Fruit fly (Drosophila melanogaster) whole organism, embryonic: ENCODE measurements around the gene CG8173.
A peak's percentile ranks its signal among the peaks of the same experiment; 100 is the strongest.

Experiments used
- Adf1 ChIP-seq: fragments of 200-800 bp; sonication (Bioruptor generic); IDR thresholded peaks from 2 replicates; pipeline ENCODE4 v1.3.6; 2022; ENCODE audit warnings: missing biosample characterization, missing genetic modification characterization
- CG10267 ChIP-seq: fragments of 200-800 bp; sonication (Bioruptor generic); optimal IDR thresholded peaks from 2 replicates; lab custom pipeline; 2018; ENCODE audit warnings: missing biosample characterization, mild to moderate bottlenecking, missing genetic modification characterization, moderate library complexity
- CG10274 ChIP-seq: fragments of 200-800 bp; sonication (Bioruptor generic); optimal IDR thresholded peaks from 3 replicates; lab custom pipeline; 2017; ENCODE audit warnings: missing biosample characterization, mild to moderate bottlenecking, missing genetic modification characterization
- CG10321 ChIP-seq: fragments of 200-800 bp; sonication (Bioruptor generic); IDR thresholded peaks from 2 replicates; pipeline ENCODE4 v1.3.6; 2022; ENCODE audit warnings: missing biosample characterization, missing genetic modification characterization
- CG10431 ChIP-seq: fragments of 200-800 bp; sonication (Bioruptor generic); optimal IDR thresholded peaks from 3 replicates; lab custom pipeline; 2018; ENCODE audit warnings: missing biosample characterization, mild to moderate bottlenecking, missing genetic modification characterization
- CG11560 ChIP-seq: fragments of 200-800 bp; sonication (Bioruptor generic); IDR thresholded peaks from 3 replicates; pipeline ENCODE4 v1.3.6; 2022; ENCODE audit warnings: missing biosample characterization, missing genetic modification characterization
- CG11695 ChIP-seq: fragments of 200-800 bp; sonication (Bioruptor generic); IDR thresholded peaks from 3 replicates; pipeline ENCODE4 v1.3.6; 2022; ENCODE audit warnings: missing biosample characterization, missing genetic modification characterization
- CG12942 ChIP-seq: fragments of 200-800 bp; sonication (Bioruptor generic); optimal IDR thresholded peaks from 3 replicates; lab custom pipeline; 2016; ENCODE audit warnings: missing biosample characterization, missing genetic modification characterization
- CG13624 ChIP-seq: fragments of 200-800 bp; sonication (Bioruptor generic); optimal IDR thresholded peaks from 2 replicates; lab custom pipeline; 2016; ENCODE audit warnings: missing biosample characterization, missing genetic modification characterization
- CG14667 ChIP-seq: fragments of 200-800 bp; sonication (Bioruptor generic); IDR thresholded peaks from 2 replicates; pipeline ENCODE4 v1.3.6; 2022; ENCODE audit warnings: missing biosample characterization, missing genetic modification characterization
- CG15696 ChIP-seq: fragments of 200-800 bp; sonication (Bioruptor generic); optimal IDR thresholded peaks from 2 replicates; lab custom pipeline; 2019; ENCODE audit warnings: missing biosample characterization, mild to moderate bottlenecking, missing genetic modification characterization, moderate library complexity
- CG1602 ChIP-seq: fragments of 200-800 bp; sonication (Bioruptor generic); optimal IDR thresholded peaks from 3 replicates; lab custom pipeline; 2016; ENCODE audit warnings: missing biosample characterization, missing genetic modification characterization
- CG1603 ChIP-seq: fragments of 200-800 bp; sonication (Bioruptor generic); optimal IDR thresholded peaks from 2 replicates; lab custom pipeline; 2019; ENCODE audit warnings: missing biosample characterization, mild to moderate bottlenecking, missing genetic modification characterization, moderate library complexity
- CG17912 ChIP-seq: fragments of 200-800 bp; sonication (Bioruptor generic); optimal IDR thresholded peaks from 2 replicates; lab custom pipeline; 2018; ENCODE audit warnings: missing biosample characterization, mild to moderate bottlenecking, missing genetic modification characterization
- CG30020 ChIP-seq: fragments of 200-800 bp; optimal IDR thresholded peaks from 2 replicates; lab custom pipeline; 2019; ENCODE audit warnings: missing biosample characterization, mild to moderate bottlenecking, missing genetic modification characterization, moderate library complexity
- CG4282 ChIP-seq: fragments of 200-800 bp; sonication (Bioruptor generic); optimal IDR thresholded peaks from 2 replicates; lab custom pipeline; 2016; ENCODE audit warnings: missing biosample characterization, missing genetic modification characterization
- CG4404 ChIP-seq: fragments of 200-800 bp; sonication (Bioruptor generic); IDR thresholded peaks from 2 replicates; pipeline ENCODE4 v1.3.6; 2022; ENCODE audit warnings: missing biosample characterization, missing genetic modification characterization
- CG4707 ChIP-seq: fragments of 200-800 bp; sonication (Bioruptor generic); optimal IDR thresholded peaks from 2 replicates; lab custom pipeline; 2018; ENCODE audit warnings: missing biosample characterization, mild to moderate bottlenecking, missing genetic modification characterization, moderate library complexity
- CG6854 ChIP-seq: fragments of 200-800 bp; sonication (Bioruptor generic); optimal IDR thresholded peaks from 3 replicates; lab custom pipeline; 2017; ENCODE audit warnings: missing biosample characterization, mild to moderate bottlenecking, missing genetic modification characterization
- CG7271 ChIP-seq: fragments of 200-800 bp; sonication (Bioruptor generic); optimal IDR thresholded peaks from 2 replicates; lab custom pipeline; 2018; ENCODE audit warnings: missing biosample characterization, mild to moderate bottlenecking, missing genetic modification characterization, moderate library complexity
- CG8765 ChIP-seq: fragments of 200-800 bp; sonication (Bioruptor generic); IDR thresholded peaks from 2 replicates; pipeline ENCODE4 v1.3.6; 2022; ENCODE audit warnings: missing biosample characterization, missing genetic modification characterization
- CkIIα-i1 ChIP-seq: fragments of 200-800 bp; sonication (Bioruptor generic); IDR thresholded peaks from 2 replicates; pipeline ENCODE4 v1.3.6; 2022; ENCODE audit warnings: missing biosample characterization, missing genetic modification characterization
- D ChIP-seq, 2 experiments: fragments of 200-800 bp in 1 of 2; fragments of >200 bp in 1 of 2; sonication (Bioruptor generic) in 1 of 2; optimal IDR thresholded peaks; 2 replicates in 1 of 2; 3 replicates in 1 of 2; lab custom pipeline; 2017; ENCODE audit warnings: mild to moderate bottlenecking in 1 of 2, missing biosample characterization in 1 of 2, missing genetic modification characterization in 1 of 2, missing genetic modification reagents in 1 of 2
- Dad ChIP-seq: fragments of 200-800 bp; sonication (Bioruptor generic); optimal IDR thresholded peaks from 3 replicates; lab custom pipeline; 2016; ENCODE audit warnings: missing biosample characterization, missing genetic modification characterization
- HLH3B ChIP-seq: fragments of 200-800 bp; sonication (Bioruptor generic); IDR thresholded peaks from 2 replicates; pipeline ENCODE4 v1.3.6; 2022; ENCODE audit warnings: missing biosample characterization, missing genetic modification characterization
- Hey ChIP-seq: fragments of 200-800 bp; sonication (Bioruptor generic); optimal IDR thresholded peaks from 3 replicates; lab custom pipeline; 2018; ENCODE audit warnings: missing biosample characterization, mild to moderate bottlenecking, missing genetic modification characterization
- Lpt ChIP-seq: fragments of >200 bp; optimal IDR thresholded peaks from 2 replicates; lab custom pipeline; 2018; ENCODE audit warnings: missing biosample characterization, missing genetic modification characterization
- MTF-1 ChIP-seq: fragments of 200-800 bp; sonication (Bioruptor generic); optimal IDR thresholded peaks from 2 replicates; lab custom pipeline; 2018; ENCODE audit warnings: missing biosample characterization, mild to moderate bottlenecking, missing genetic modification characterization, borderline replicate concordance
- Mad ChIP-seq: fragments of 200-800 bp; sonication (Bioruptor generic); optimal IDR thresholded peaks from 2 replicates; lab custom pipeline; 2016; ENCODE audit warnings: missing biosample characterization, missing genetic modification characterization
- NFAT ChIP-seq: fragments of 200-800 bp; sonication (Bioruptor generic); IDR thresholded peaks from 2 replicates; pipeline ENCODE4 v1.3.6; 2022; ENCODE audit warnings: missing biosample characterization, missing genetic modification characterization
- Nf-YC ChIP-seq: fragments of 200-800 bp; optimal IDR thresholded peaks from 3 replicates; lab custom pipeline; 2019; ENCODE audit warnings: missing biosample characterization, mild to moderate bottlenecking, missing genetic modification characterization, moderate library complexity
- Oaz ChIP-seq: fragments of 200-800 bp; sonication (Bioruptor generic); IDR thresholded peaks from 2 replicates; pipeline ENCODE4 v1.3.6; 2022; ENCODE audit warnings: missing biosample characterization, missing genetic modification characterization
- Poxn ChIP-seq: fragments of 200-800 bp; sonication (Bioruptor generic); IDR thresholded peaks from 2 replicates; pipeline ENCODE4 v1.3.6; 2022; ENCODE audit warnings: missing biosample characterization, missing genetic modification characterization
- Ptx1 ChIP-seq: fragments of 200-800 bp; sonication (Bioruptor generic); IDR thresholded peaks from 2 replicates; pipeline ENCODE4 v1.3.6; 2022; ENCODE audit warnings: missing biosample characterization, missing genetic modification characterization
- ab ChIP-seq: fragments of 200-800 bp; sonication (Bioruptor generic); optimal IDR thresholded peaks from 2 replicates; lab custom pipeline; 2016; ENCODE audit warnings: missing biosample characterization, missing genetic modification characterization
- ara ChIP-seq: fragments of 200-800 bp; sonication (Bioruptor generic); IDR thresholded peaks from 2 replicates; pipeline ENCODE4 v1.3.6; 2022; ENCODE audit warnings: missing biosample characterization, missing genetic modification characterization
- ato ChIP-seq: fragments of 200-800 bp; sonication (Bioruptor generic); IDR thresholded peaks from 2 replicates; pipeline ENCODE4 v1.3.6; 2022; ENCODE audit warnings: missing biosample characterization, missing genetic modification characterization; ENCODE audit not compliant: partially characterized antibody
- cato ChIP-seq: fragments of 200-800 bp; sonication (Bioruptor generic); optimal IDR thresholded peaks from 2 replicates; lab custom pipeline; 2016; ENCODE audit warnings: missing biosample characterization, missing genetic modification characterization, borderline replicate concordance
- chm ChIP-seq: fragments of 200-800 bp; sonication (Bioruptor generic); IDR thresholded peaks from 2 replicates; pipeline ENCODE4 v1.3.6; 2022; ENCODE audit warnings: missing biosample characterization, missing genetic modification characterization
- ci ChIP-seq: fragments of 200-800 bp; sonication (Bioruptor generic); IDR thresholded peaks from 3 replicates; pipeline ENCODE4 v1.3.6; 2022; ENCODE audit warnings: missing biosample characterization, missing genetic modification characterization
- crc ChIP-seq: fragments of 200-800 bp; sonication (Bioruptor generic); optimal IDR thresholded peaks from 2 replicates; lab custom pipeline; 2016; ENCODE audit warnings: missing biosample characterization, missing genetic modification characterization
- gsb-n ChIP-seq: fragments of 200-800 bp; sonication (Bioruptor generic); optimal IDR thresholded peaks from 3 replicates; lab custom pipeline; 2018; ENCODE audit warnings: missing biosample characterization, mild to moderate bottlenecking, missing genetic modification characterization
- ind ChIP-seq: fragments of 200-800 bp; sonication (Bioruptor generic); optimal IDR thresholded peaks from 3 replicates; lab custom pipeline; 2016; ENCODE audit warnings: missing biosample characterization, missing genetic modification characterization
- klu ChIP-seq: fragments of 200-800 bp; sonication (Bioruptor generic); IDR thresholded peaks from 2 replicates; pipeline ENCODE4 v1.3.6; 2022; ENCODE audit warnings: missing biosample characterization, missing genetic modification characterization
- lbe ChIP-seq: fragments of 200-800 bp; sonication (Bioruptor generic); optimal IDR thresholded peaks from 2 replicates; lab custom pipeline; 2016; ENCODE audit warnings: missing biosample characterization, mild to moderate bottlenecking, missing genetic modification characterization
- luna ChIP-seq: fragments of 200-800 bp; sonication (Bioruptor generic); optimal IDR thresholded peaks from 2 replicates; lab custom pipeline; 2016; ENCODE audit warnings: missing biosample characterization, missing genetic modification characterization
- nom ChIP-seq: fragments of 200-800 bp; sonication (Bioruptor generic); optimal IDR thresholded peaks from 2 replicates; lab custom pipeline; 2017; ENCODE audit warnings: missing biosample characterization, missing genetic modification characterization, mild to moderate bottlenecking, moderate library complexity, missing genetic modification reagents
- pb ChIP-seq: fragments of 200-800 bp; sonication (Bioruptor generic); optimal IDR thresholded peaks from 3 replicates; lab custom pipeline; 2016; ENCODE audit warnings: missing biosample characterization, missing genetic modification characterization
- sqz ChIP-seq: fragments of 200-800 bp; sonication (Bioruptor generic); optimal IDR thresholded peaks from 3 replicates; lab custom pipeline; 2018; ENCODE audit warnings: missing biosample characterization, mild to moderate bottlenecking, missing genetic modification characterization
- twi ChIP-seq: fragments of 200-800 bp; optimal IDR thresholded peaks from 2 replicates; lab custom pipeline; 2019; ENCODE audit warnings: missing biosample characterization, mild to moderate bottlenecking, missing genetic modification characterization, moderate library complexity
- tx ChIP-seq: fragments of 200-800 bp; sonication (Bioruptor generic); optimal IDR thresholded peaks from 2 replicates; lab custom pipeline; 2016; ENCODE audit warnings: missing biosample characterization, missing genetic modification characterization
- zf30C ChIP-seq: fragments of 200-800 bp; sonication (Bioruptor generic); optimal IDR thresholded peaks from 3 replicates; lab custom pipeline; 2018; ENCODE audit warnings: missing biosample characterization, mild to moderate bottlenecking, missing genetic modification characterization

The CG8173 gene

dm6 chrX:17751658-17752057 is 42.2 kb upstream of the CG8173 start (continued):
- TF ChIP-seq D (optimal IDR thresholded peaks at IDR 0.05; lab: Kevin White, UChicago), result no peak
- no peak for TF ChIP-seq D (GFP tag; optimal IDR thresholded peaks at IDR 0.05; lab: Kevin White, UChicago)
- no peak for TF ChIP-seq CG7271
- TF ChIP-seq CG15696 (tag; lab: Kevin White, UChicago), result peak; percentile 76
- no peak for TF ChIP-seq sqz (GFP tag; lab: Kevin White, UChicago)
- TF ChIP-seq CG4404 (GFP tag; lab: Robert Waterston, UW), result peak; percentile 10; the same call in 1 of the 2 replicates
- TF ChIP-seq CG14667 (GFP tag; lab: Robert Waterston, UW), result peak; percentile 37; the same call in 1 of the 2 replicates
- TF ChIP-seq CG11695 (GFP tag; lab: Robert Waterston, UW), result no peak
- no peak for TF ChIP-seq Poxn (GFP tag; lab: Robert Waterston, UW)
- no peak for TF ChIP-seq Mad
- peak; percentile 14; the same call in 1 of the 2 replicates for TF ChIP-seq klu (GFP tag; lab: Robert Waterston, UW)
- no peak for TF ChIP-seq lbe (GFP tag; lab: Kevin White, UChicago)
- no peak for TF ChIP-seq CG10321 (GFP tag; lab: Robert Waterston, UW)
- peak; percentile 77 for TF ChIP-seq NFAT (GFP tag; lab: Robert Waterston, UW)
- TF ChIP-seq CG4707, result no peak
- peak; percentile 51 for TF ChIP-seq CG1602
- TF ChIP-seq Oaz (GFP tag; lab: Robert Waterston, UW), result no peak
- TF ChIP-seq ci (GFP tag; lab: Robert Waterston, UW), result peak; percentile 50; the same call in 1 of the 3 replicates
- TF ChIP-seq CG4282 (GFP tag; lab: Kevin White, UChicago), result no peak
- no peak for TF ChIP-seq MTF-1
- TF ChIP-seq ind (GFP tag; lab: Kevin White, UChicago), result peak; percentile 47
- TF ChIP-seq crc, result no peak
- peak; percentile 49 for TF ChIP-seq CG1603
- TF ChIP-seq CG11560, result no peak
- no peak for TF ChIP-seq gsb-n
- TF ChIP-seq CkIIα-i1 (GFP tag; lab: Robert Waterston, UW), result no peak
- TF ChIP-seq pb (GFP tag; lab: Kevin White, UChicago), result no peak
- no peak for TF ChIP-seq ab
- TF ChIP-seq ara (GFP tag; lab: Robert Waterston, UW), result no peak
- TF ChIP-seq Ptx1 (GFP tag; lab: Robert Waterston, UW), result peak; percentile 70
- no peak for TF ChIP-seq Lpt
- no peak for TF ChIP-seq Hey (tag; lab: Kevin White, UChicago)
- TF ChIP-seq CG10267 (tag; lab: Kevin White, UChicago), result peak; percentile 57
- no peak for TF ChIP-seq CG30020 (tag; lab: Kevin White, UChicago)
- peak; percentile 49 for TF ChIP-seq tx (GFP tag; lab: Kevin White, UChicago)
- TF ChIP-seq twi, result no peak
- TF ChIP-seq CG8765, result peak; percentile 61; the same call in 1 of the 2 replicates
- peak; percentile 38 for TF ChIP-seq CG13624
- peak; percentile 33 for TF ChIP-seq CG12942 (GFP tag; lab: Kevin White, UChicago)
- TF ChIP-seq CG17912, result peak; percentile 15
- TF ChIP-seq CG6854, result no peak
- TF ChIP-seq nom (GFP tag; lab: Kevin White, UChicago), result no peak
- TF ChIP-seq Adf1 (GFP tag; lab: Robert Waterston, UW), result peak; percentile 14
- TF ChIP-seq ato (GFP tag; lab: Robert Waterston, UW), result no peak
- no peak for TF ChIP-seq chm (GFP tag; lab: Robert Waterston, UW)
- TF ChIP-seq Nf-YC, result peak; percentile 50
- no peak for TF ChIP-seq zf30C (GFP tag; lab: Kevin White, UChicago)
- no peak for TF ChIP-seq CG10431 (GFP tag; lab: Kevin White, UChicago)
- TF ChIP-seq luna (GFP tag; lab: Kevin White, UChicago), result no peak
- no peak for TF ChIP-seq cato (GFP tag; lab: Kevin White, UChicago)
- TF ChIP-seq HLH3B (GFP tag; lab: Robert Waterston, UW), result no peak
- no peak for TF ChIP-seq Dad (GFP tag; lab: Kevin White, UChicago)
- no peak for TF ChIP-seq CG10274 (GFP tag; lab: Kevin White, UChicago)
